Worm (Caenorhabditis elegans) whole organism, L4 larva: ENCODE data around the gene sbds-1.
A peak's percentile ranks its signal among the peaks of the same experiment; 100 is the strongest.

Experiments used
- F10B5.3 ChIP-seq: sonication (generic microtip); optimal IDR thresholded peaks from 2 replicates; lab custom pipeline; 2016; ENCODE audit warnings: mild to moderate bottlenecking, missing genetic modification characterization, missing compliant biosample characterization
- F37D6.2 ChIP-seq: sonication (generic microtip); optimal IDR thresholded peaks from 2 replicates; lab custom pipeline; 2016; ENCODE audit warnings: mild to moderate bottlenecking, missing genetic modification characterization, missing compliant biosample characterization
- F44E2.7 ChIP-seq: fragments of 200-800 bp; sonication (Bioruptor generic); IDR thresholded peaks from 2 replicates; pipeline ENCODE4 v2.1.2; 2022; ENCODE audit warnings: missing genetic modification characterization, missing compliant biosample characterization
- R02D3.7 ChIP-seq: fragments of 150-350 bp; sonication (generic microtip); optimal IDR thresholded peaks from 3 replicates; lab custom pipeline; 2014; ENCODE audit warnings: missing biosample characterization, missing genetic modification characterization
- Y48G9A.11 ChIP-seq: fragments of 200-800 bp; sonication (Bioruptor generic); IDR thresholded peaks from 2 replicates; pipeline ENCODE4 v1.3.6; 2022; ENCODE audit warnings: missing genetic modification reagents, missing genetic modification characterization, missing compliant biosample characterization
- ZK546.5 ChIP-seq, 2 experiments: sonication (generic microtip); optimal IDR thresholded peaks; 2 replicates each; lab custom pipeline; 2017; ENCODE audit warnings: missing biosample characterization in 2 of 2, missing genetic modification characterization in 2 of 2
- aha-1 ChIP-seq: fragments of 150-350 bp; peaks from one replicate; lab custom pipeline; 2014; ENCODE audit warnings: missing biosample characterization, missing genetic modification characterization
- attf-4 ChIP-seq: sonication (generic microtip); optimal IDR thresholded peaks from 3 replicates; lab custom pipeline; 2017; ENCODE audit warnings: missing biosample characterization, missing genetic modification characterization
- ceh-32 ChIP-seq: sonication (generic microtip); optimal IDR thresholded peaks from 2 replicates; lab custom pipeline; 2016; ENCODE audit warnings: mild to moderate bottlenecking, missing genetic modification characterization, missing compliant biosample characterization; ENCODE audit not compliant: poor library complexity
- ceh-44 ChIP-seq: fragments of 200-800 bp; sonication (Bioruptor generic); IDR thresholded peaks from 2 replicates; pipeline ENCODE4 v1.3.6; 2022; ENCODE audit warnings: missing genetic modification reagents, missing genetic modification characterization, missing compliant biosample characterization
- ceh-62 ChIP-seq: sonication (generic microtip); optimal IDR thresholded peaks from 2 replicates; lab custom pipeline; 2017; ENCODE audit warnings: missing biosample characterization, missing genetic modification characterization
- ces-1 ChIP-seq: fragments of 150-350 bp; sonication (generic microtip); optimal IDR thresholded peaks from 4 replicates; lab custom pipeline; 2014; ENCODE audit warnings: missing biosample characterization, missing genetic modification reagents, missing genetic modification characterization
- ctbp-1 ChIP-seq: fragments of 200-800 bp; sonication (Bioruptor generic); IDR thresholded peaks from 2 replicates; pipeline ENCODE4 v1.3.6; 2022; ENCODE audit warnings: missing genetic modification reagents, missing genetic modification characterization, missing compliant biosample characterization
- daf-12 ChIP-seq: fragments of 150-350 bp; optimal IDR thresholded peaks from 2 replicates; lab custom pipeline; 2014; ENCODE audit warnings: missing biosample characterization, missing genetic modification reagents, missing genetic modification characterization
- daf-8 ChIP-seq: fragments of 200-800 bp; sonication (Bioruptor generic); IDR thresholded peaks from 2 replicates; pipeline ENCODE4 v1.3.6; 2022; ENCODE audit warnings: missing genetic modification characterization, missing compliant biosample characterization
- dmd-6 ChIP-seq: fragments of 200-800 bp; sonication (Bioruptor generic); IDR thresholded peaks from 2 replicates; pipeline ENCODE4 v1.3.6; 2022; ENCODE audit warnings: missing genetic modification reagents, missing genetic modification characterization, missing compliant biosample characterization
- duxl-1 ChIP-seq: sonication (generic microtip); optimal IDR thresholded peaks from 2 replicates; lab custom pipeline; 2016; ENCODE audit warnings: mild to moderate bottlenecking, missing genetic modification characterization, moderate library complexity, missing compliant biosample characterization; ENCODE audit not compliant: poor library complexity
- egl-27 ChIP-seq: sonication (generic microtip); optimal IDR thresholded peaks from 3 replicates; lab custom pipeline; 2017; ENCODE audit warnings: missing biosample characterization, missing genetic modification reagents, missing genetic modification characterization
- egl-43 ChIP-seq: fragments of 200-800 bp; sonication (Bioruptor generic); IDR thresholded peaks from 2 replicates; pipeline ENCODE4 v1.3.6; 2022; ENCODE audit warnings: missing genetic modification reagents, missing genetic modification characterization, missing compliant biosample characterization
- fkh-10 ChIP-seq: fragments of 150-350 bp; optimal IDR thresholded peaks from 2 replicates; lab custom pipeline; 2014; ENCODE audit warnings: missing biosample characterization, missing genetic modification reagents, missing genetic modification characterization
- hif-1 ChIP-seq, 2 experiments: sonication (generic microtip); optimal IDR thresholded peaks; 2 replicates each; lab custom pipeline; 2016 to 2017; ENCODE audit warnings: missing compliant biosample characterization in 2 of 2, missing genetic modification characterization in 2 of 2, missing genetic modification reagents in 2 of 2, missing genotype in 2 of 2, mild to moderate bottlenecking in 1 of 2
- hlh-30 ChIP-seq: sonication (generic microtip); optimal IDR thresholded peaks from 2 replicates; lab custom pipeline; 2017; ENCODE audit warnings: antibody characterized with exemption, mild to moderate bottlenecking, missing genetic modification characterization, missing compliant biosample characterization; ENCODE audit not compliant: insufficient read depth
- hmg-1.1 ChIP-seq: fragments of 200-800 bp; sonication (Bioruptor generic); IDR thresholded peaks from 2 replicates; pipeline ENCODE4 v1.3.6; 2022; ENCODE audit warnings: missing genetic modification reagents, missing genetic modification characterization, missing compliant biosample characterization
- lin-1 ChIP-seq: fragments of 200-800 bp; sonication (Bioruptor generic); IDR thresholded peaks from 2 replicates; pipeline ENCODE4 v1.3.6; 2022; ENCODE audit warnings: missing genetic modification reagents, missing genetic modification characterization, missing compliant biosample characterization
- lin-38 ChIP-seq: fragments of 200-800 bp; sonication (Bioruptor generic); IDR thresholded peaks from 2 replicates; pipeline ENCODE4 v1.3.6; 2022; ENCODE audit warnings: missing genetic modification reagents, missing genetic modification characterization, missing compliant biosample characterization
- lir-3 ChIP-seq: sonication (generic microtip); optimal IDR thresholded peaks from 2 replicates; lab custom pipeline; 2016; ENCODE audit warnings: mild to moderate bottlenecking, missing genetic modification characterization, missing compliant biosample characterization
- lsy-2 ChIP-seq, 2 experiments: fragments of 150-350 bp in 1 of 2; sonication (generic microtip) in 1 of 2; optimal IDR thresholded peaks; 2 replicates each; lab custom pipeline; 2014 to 2017; ENCODE audit warnings: missing biosample characterization in 2 of 2, missing genetic modification characterization in 2 of 2
- mdl-1 ChIP-seq, 2 experiments: fragments of 150-350 bp in 1 of 2; sonication (generic microtip) in 1 of 2; optimal IDR thresholded peaks; 2 replicates each; lab custom pipeline; 2014 to 2017; ENCODE audit warnings: missing biosample characterization in 2 of 2, missing genetic modification characterization in 2 of 2
- mep-1 ChIP-seq: fragments of 150-350 bp; sonication (generic microtip); optimal IDR thresholded peaks from 3 replicates; lab custom pipeline; 2014; ENCODE audit warnings: missing biosample characterization, missing genetic modification characterization
- nhr-11 ChIP-seq: fragments of 150-350 bp; optimal IDR thresholded peaks from 2 replicates; lab custom pipeline; 2014; ENCODE audit warnings: missing biosample characterization, missing genetic modification characterization
- nhr-42 ChIP-seq: fragments of 200-800 bp; sonication (Bioruptor generic); IDR thresholded peaks from 2 replicates; pipeline ENCODE4 v1.3.6; 2022; ENCODE audit warnings: missing genetic modification characterization, missing compliant biosample characterization
- nhr-48 ChIP-seq: sonication (generic microtip); optimal IDR thresholded peaks from 2 replicates; lab custom pipeline; 2016; ENCODE audit warnings: mild to moderate bottlenecking, missing genetic modification characterization, missing compliant biosample characterization
- rbr-2 ChIP-seq: sonication (generic microtip); optimal IDR thresholded peaks from 2 replicates; lab custom pipeline; 2016; ENCODE audit warnings: missing genotype, missing genetic modification characterization, missing compliant biosample characterization
- set-16 ChIP-seq: fragments of 200-800 bp; sonication (Bioruptor generic); IDR thresholded peaks from 2 replicates; pipeline ENCODE4 v1.3.6; 2022; ENCODE audit warnings: missing genetic modification reagents, missing genetic modification characterization, missing compliant biosample characterization
- spr-1 ChIP-seq: sonication (generic microtip); optimal IDR thresholded peaks from 2 replicates; lab custom pipeline; 2016; ENCODE audit warnings: mild to moderate bottlenecking, missing genetic modification characterization, missing compliant biosample characterization
- spr-3 ChIP-seq: fragments of 200-800 bp; sonication (Bioruptor generic); optimal IDR thresholded peaks from 2 replicates; lab custom pipeline; 2018; ENCODE audit warnings: mild to moderate bottlenecking, missing genetic modification characterization, missing compliant biosample characterization
- tag-97 ChIP-seq: fragments of 200-800 bp; sonication (Bioruptor generic); IDR thresholded peaks from 2 replicates; pipeline ENCODE4 v1.3.6; 2022; ENCODE audit warnings: missing genetic modification characterization, missing compliant biosample characterization
- unc-62 ChIP-seq, 3 experiments: fragments of 150-350 bp in 1 of 3; sonication (generic microtip); optimal IDR thresholded peaks in 2 of 3; peaks in 1 of 3; 1 replicate in 1 of 3; 2 replicates in 2 of 3; lab custom pipeline; 2014 to 2017; ENCODE audit warnings: missing biosample characterization in 3 of 3, missing genetic modification characterization in 3 of 3, missing genetic modification reagents in 3 of 3, missing genotype in 1 of 3
- vab-7 ChIP-seq: fragments of 200-800 bp; sonication (Bioruptor generic); IDR thresholded peaks from 2 replicates; pipeline ENCODE4 v1.3.6; 2022; ENCODE audit warnings: missing genetic modification reagents, missing genetic modification characterization, missing compliant biosample characterization
- zfp-2 ChIP-seq: sonication (generic microtip); optimal IDR thresholded peaks from 2 replicates; lab custom pipeline; 2016; ENCODE audit warnings: mild to moderate bottlenecking, missing genetic modification characterization, missing compliant biosample characterization

sbds-1 gene

ce11 chrIII:638319-638718 lies at the start of gene sbds-1:
Gene sbds-1 (minus strand): TSS chrIII:638419.
- TF ChIP-seq lin-38 (GFP tag; lab: Robert Waterston, UW) (0 out of 2 replicates have a peak, but pooled peaks have one; percentile 7), attf-4 (tag; lab: Kevin White, UChicago) (no peak)
- TF ChIP-seq, all 104 proteins: peak for 1

- TF ChIP-seq lin-1 (GFP tag; lab: Robert Waterston, UW) (no peak), aha-1 (peak; percentile 73), unc-62 (GFP tag; optimal IDR thresholded peaks at IDR 0.05 in 1 of 2; lab: Kevin White, UChicago) (peak in 1 of 2 experiments; percentile 84), unc-62 (tag; optimal IDR thresholded peaks at IDR 0.05; lab: Kevin White, UChicago) (no peak)
Measured at ce11 chrIII:683318-683717, 45.1 kb upstream of the sbds-1 start, which contains the start of gene W02B3.4. Gene W02B3.4 (minus strand): TSS chrIII:683418.

- TF ChIP-seq aha-1 (no peak), ceh-32 (no peak), duxl-1 (tag; lab: Kevin White, UChicago) (no peak), ceh-44 (GFP tag; lab: Robert Waterston, UW) (no peak), tag-97 (GFP tag; lab: Robert Waterston, UW) (no peak), lsy-2 (tag; optimal IDR thresholded peaks at IDR 0.05; lab: Kevin White, UChicago) (no peak), ZK546.5 (tag; optimal IDR thresholded peaks at IDR 0.05; lab: Kevin White, UChicago) (no peak), vab-7 (no peak), F10B5.3 (tag; lab: Kevin White, UChicago) (no peak), nhr-42 (GFP tag; lab: Robert Waterston, UW) (no peak), F37D6.2 (tag; lab: Kevin White, UChicago) (no peak), F44E2.7 (GFP tag; lab: Robert Waterston, UW) (no peak), zfp-2 (tag; lab: Kevin White, UChicago) (no peak), R02D3.7 (tag; lab: Kevin White, UChicago) (no peak), nhr-48 (tag; lab: Kevin White, UChicago) (no peak), spr-1 (tag; lab: Kevin White, UChicago) (no peak), lin-38 (GFP tag; lab: Robert Waterston, UW) (no peak), egl-27 (tag; lab: Kevin White, UChicago) (no peak), daf-8 (GFP tag; lab: Robert Waterston, UW) (no peak), hmg-1.1 (GFP tag; lab: Robert Waterston, UW) (no peak)
- TF ChIP-seq, all 104 proteins: peak for 0
Measured at ce11 chrIII:675822-676221, 37.6 kb upstream of the sbds-1 start, which contains the start of gene grk-2. Gene grk-2 (plus strand): TSS chrIII:676122.

- TF ChIP-seq mep-1 (tag; lab: Kevin White, UChicago) (peak; percentile 44), daf-12 (tag; lab: Kevin White, UChicago) (no peak), egl-43 (0 out of 2 replicates have a peak, but pooled peaks have one; percentile 15), ctbp-1 (peak; percentile 70), spr-3 (GFP tag; lab: Kevin White, UChicago) (no peak), Y48G9A.11 (GFP tag; lab: Robert Waterston, UW) (no peak), ces-1 (GFP tag; lab: Kevin White, UChicago) (peak; percentile 76), fkh-10 (GFP tag; lab: Kevin White, UChicago) (peak; percentile 63), rbr-2 (tag; lab: Kevin White, UChicago) (peak; percentile 14), aha-1 (peak; percentile 77)
Measured at ce11 chrIII:675413-675812, 37.2 kb upstream of the sbds-1 start.

- no peak for TF ChIP-seq ceh-62 (tag; lab: Kevin White, UChicago)
- TF ChIP-seq lsy-2 (tag; optimal IDR thresholded peaks at IDR 0.05; lab: Kevin White, UChicago) = peak in 1 of 2 experiments; percentile 65
- peak; percentile 76 for TF ChIP-seq rbr-2 (tag; lab: Kevin White, UChicago)
- TF ChIP-seq hif-1 (tag; optimal IDR thresholded peaks at IDR 0.05; lab: Kevin White, UChicago) = peak in 1 of 2 experiments; percentile 35
- TF ChIP-seq set-16 (GFP tag; lab: Robert Waterston, UW) = peak; percentile 63
- TF ChIP-seq dmd-6 (GFP tag; lab: Robert Waterston, UW) = peak; percentile 7; the same call in 1 of the 2 replicates
- TF ChIP-seq nhr-48 (tag; lab: Kevin White, UChicago) = no peak
- peak; percentile 60; the same call in 1 of the 2 replicates for TF ChIP-seq egl-43
- peak; percentile 62 for TF ChIP-seq mep-1 (tag; lab: Kevin White, UChicago)
- peak in 1 of 2 experiments; percentile 10 for TF ChIP-seq unc-62 (GFP tag; optimal IDR thresholded peaks at IDR 0.05 in 1 of 2; lab: Kevin White, UChicago)
- no peak for TF ChIP-seq unc-62 (tag; optimal IDR thresholded peaks at IDR 0.05; lab: Kevin White, UChicago)
- TF ChIP-seq mdl-1 (tag; optimal IDR thresholded peaks at IDR 0.05; lab: Kevin White, UChicago) = peak in 1 of 2 experiments; percentile 64
- TF ChIP-seq hlh-30 (tag; lab: Kevin White, UChicago) = peak; percentile 73
- peak; percentile 32 for TF ChIP-seq lin-38 (GFP tag; lab: Robert Waterston, UW)
- no peak for TF ChIP-seq lir-3
- TF ChIP-seq F37D6.2 (tag; lab: Kevin White, UChicago) = peak; percentile 61
- TF ChIP-seq aha-1 = no peak
- peak; percentile 77 for TF ChIP-seq ctbp-1
- TF ChIP-seq hmg-1.1 (GFP tag; lab: Robert Waterston, UW) = peak; percentile 76
- TF ChIP-seq nhr-11 (tag; lab: Kevin White, UChicago) = peak; percentile 51
- TF ChIP-seq ces-1 (GFP tag; lab: Kevin White, UChicago) = peak; percentile 71
Measured at ce11 chrIII:670994-671393, 32.8 kb upstream of the sbds-1 start.
